Worm (Caenorhabditis elegans) whole organism, L4/young adult: ENCODE data around the gene C15H7.4.

Experiments used
- W03F9.2 ChIP-seq: fragments of 150-350 bp; optimal IDR thresholded peaks from 2 replicates; lab custom pipeline; 2014; ENCODE audit warnings: missing biosample characterization, missing genetic modification characterization
- dao-5 ChIP-seq: sonication (generic microtip); optimal IDR thresholded peaks from 2 replicates; lab custom pipeline; 2016; ENCODE audit warnings: missing genotype, missing genetic modification characterization, moderate library complexity, missing compliant biosample characterization
- him-1 ChIP-seq: sonication (generic microtip); optimal IDR thresholded peaks from 2 replicates; lab custom pipeline; 2016; ENCODE audit warnings: missing genotype, missing genetic modification reagents, missing genetic modification characterization, missing compliant biosample characterization

C15H7.4 gene

ce11 chrIII:9655802-9656201 is at the start of gene C15H7.4:
C15H7.4 (minus strand) TSS chrIII:9655902.
- no peak for TF ChIP-seq him-1 (tag; lab: Kevin White, UChicago)
- no peak for TF ChIP-seq dao-5 (tag; lab: Kevin White, UChicago)
- no peak for TF ChIP-seq W03F9.2

ce11 chrIII:9704606-9704938 is 48.9 kb upstream of the C15H7.4 start:
- TF ChIP-seq W03F9.2 = no peak
- no peak for TF ChIP-seq him-1 (tag; lab: Kevin White, UChicago)
- no peak for TF ChIP-seq dao-5 (tag; lab: Kevin White, UChicago)

- no peak for TF ChIP-seq him-1 (tag; lab: Kevin White, UChicago)
- peak; percentile 45 for TF ChIP-seq dao-5 (tag; lab: Kevin White, UChicago)
Observed at ce11 chrIII:9703747-9704605, 48.3 kb upstream of the C15H7.4 start.

- TF ChIP-seq W03F9.2 (no peak), dao-5 (tag; lab: Kevin White, UChicago) (no peak), him-1 (tag; lab: Kevin White, UChicago) (no peak)
Observed at ce11 chrIII:9702665-9703252, 47.1 kb upstream of the C15H7.4 start.

- TF ChIP-seq W03F9.2 = no peak
- TF ChIP-seq dao-5 (tag; lab: Kevin White, UChicago) = no peak
- TF ChIP-seq him-1 (tag; lab: Kevin White, UChicago) = no peak
Observed at ce11 chrIII:9701798-9702197, 46.1 kb upstream of the C15H7.4 start.

ce11 chrIII:9700114-9700690 is 44.5 kb upstream of the C15H7.4 start:
- TF ChIP-seq dao-5 (tag; lab: Kevin White, UChicago) = no peak
- TF ChIP-seq him-1 (tag; lab: Kevin White, UChicago) = no peak
- no peak for TF ChIP-seq W03F9.2

- TF ChIP-seq dao-5 (tag; lab: Kevin White, UChicago) (no peak), W03F9.2 (no peak), him-1 (tag; lab: Kevin White, UChicago) (no peak)
Observed at ce11 chrIII:9699576-9699975, 43.9 kb upstream of the C15H7.4 start, which contains the start of gene tlk-1. tlk-1 (plus strand) TSS chrIII:9699876.

- no peak for TF ChIP-seq him-1 (tag; lab: Kevin White, UChicago)
- no peak for TF ChIP-seq W03F9.2
- no peak for TF ChIP-seq dao-5 (tag; lab: Kevin White, UChicago)
Observed at ce11 chrIII:9698635-9699396, 43.1 kb upstream of the C15H7.4 start.

ce11 chrIII:9697886-9698285 is 42.2 kb upstream of the C15H7.4 start:
- no peak for TF ChIP-seq W03F9.2
- TF ChIP-seq him-1 (tag; lab: Kevin White, UChicago) = no peak
- no peak for TF ChIP-seq dao-5 (tag; lab: Kevin White, UChicago)

ce11 chrIII:9697323-9697722 is 41.6 kb upstream of the C15H7.4 start:
- TF ChIP-seq W03F9.2 (peak; percentile 14), him-1 (tag; lab: Kevin White, UChicago) (peak; percentile 35), dao-5 (tag; lab: Kevin White, UChicago) (no peak)

ce11 chrIII:9696417-9696816 is 40.7 kb upstream of the C15H7.4 start, which contains the start of gene bud-31:
bud-31 (minus strand) TSS chrIII:9696517.
- TF ChIP-seq him-1 (tag; lab: Kevin White, UChicago) (no peak), W03F9.2 (no peak), dao-5 (tag; lab: Kevin White, UChicago) (no peak)

- no peak for TF ChIP-seq him-1 (tag; lab: Kevin White, UChicago)
- no peak for TF ChIP-seq dao-5 (tag; lab: Kevin White, UChicago)
Observed at ce11 chrIII:9695379-9695778, 39.7 kb upstream of the C15H7.4 start.

- TF ChIP-seq W03F9.2 (no peak), him-1 (tag; lab: Kevin White, UChicago) (no peak), dao-5 (tag; lab: Kevin White, UChicago) (no peak)
Observed at ce11 chrIII:9694474-9694873, 38.8 kb upstream of the C15H7.4 start, which contains the start of gene set-3. set-3 (minus strand) TSS chrIII:9694574.
